Worm (Caenorhabditis elegans): ENCODE measurements around the gene ccm-2.
A peak's percentile ranks its signal among the peaks of the same experiment; 100 is the strongest.

Gene ccm-2

DNA sequence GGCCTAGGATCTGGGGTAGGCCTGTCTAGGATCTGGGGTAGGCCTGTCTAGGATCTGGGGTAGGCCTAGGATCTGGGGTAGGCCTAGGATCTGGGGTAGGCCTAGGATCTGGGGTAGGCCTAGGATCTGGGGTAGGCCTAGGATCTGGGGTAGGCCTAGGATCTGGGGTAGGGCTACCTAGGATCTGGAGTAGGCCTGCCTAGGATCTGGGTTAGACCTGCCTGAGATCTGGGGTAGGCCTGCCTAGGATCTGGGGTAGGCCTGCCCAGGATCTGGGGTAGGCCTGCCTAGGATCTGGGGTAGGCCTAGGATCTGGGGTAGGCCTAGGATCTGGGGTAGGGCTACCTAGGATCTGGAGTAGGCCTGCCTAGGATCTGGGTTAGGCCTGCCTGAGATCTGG lies 3.3 kb upstream of the ccm-2 start (continued):
- TF ChIP-seq nfyb-1 (GFP tag; IDR thresholded peaks at IDR 0.05), result peak; percentile 97
- TF ChIP-seq ceh-91 (GFP tag; IDR thresholded peaks at IDR 0.05), result peak; percentile 71

DNA sequence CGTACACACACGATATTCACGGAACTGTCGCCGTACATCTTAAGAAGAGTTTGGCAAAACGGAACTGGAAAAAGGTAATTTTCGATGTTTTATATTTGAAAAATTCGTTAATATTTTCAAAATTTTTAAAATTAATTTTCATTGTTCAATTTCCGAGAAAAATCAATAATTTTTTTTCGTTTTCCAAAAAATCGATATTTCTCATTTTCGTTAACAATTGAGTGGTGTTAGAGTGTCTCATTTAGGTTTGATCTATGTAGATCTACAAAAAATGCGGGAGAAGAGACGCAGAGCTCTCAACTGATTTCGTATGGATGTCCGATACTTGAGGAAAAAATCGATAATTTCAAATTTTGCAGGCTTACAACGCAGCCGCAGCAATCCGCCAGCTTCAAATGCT lies 1.3 kb upstream of the ccm-2 start:
- TF ChIP-seq madf-6 (GFP tag; IDR thresholded peaks at IDR 0.05) (no peak), attf-3 (GFP tag; conservative IDR thresholded peaks at IDR 0.05) (no peak), aptf-2 (GFP tag; conservative IDR thresholded peaks at IDR 0.05) (no peak), ztf-26 (tag; optimal IDR thresholded peaks at IDR 0.05) (no peak), F33H1.4 (GFP tag; IDR thresholded peaks at IDR 0.05) (no peak), lir-1 (GFP tag; conservative IDR thresholded peaks at IDR 0.05) (no peak), lsy-27 (tag; optimal IDR thresholded peaks at IDR 0.05; ENCODE audit: borderline replicate concordance, insufficient read depth) (no peak)

DNA sequence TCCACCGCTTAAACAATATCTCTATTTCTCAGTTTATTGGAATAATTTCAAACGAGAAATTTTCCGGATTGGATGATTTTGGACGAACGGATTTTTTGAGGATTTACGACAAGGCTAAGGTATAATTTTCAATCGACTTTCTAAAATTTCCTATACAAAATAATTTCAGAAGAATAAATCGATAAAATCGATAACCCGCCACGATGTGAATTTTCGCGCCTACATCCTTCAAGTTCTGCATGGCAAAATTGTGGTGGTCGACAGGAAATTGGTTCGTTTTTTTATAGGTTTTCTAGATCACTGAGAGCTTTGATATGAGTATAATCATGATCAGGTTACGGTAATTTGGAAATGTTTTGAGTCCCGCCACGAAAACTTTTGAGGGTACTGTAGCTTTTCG lies 544 bp downstream of the ccm-2 start:
- TF ChIP-seq D2030.7 (GFP tag; IDR thresholded peaks at IDR 0.05), result no peak
- TF ChIP-seq nhr-90 (tag; optimal IDR thresholded peaks at IDR 0.05), result no peak
- no peak for TF ChIP-seq T07F8.4 (tag; optimal IDR thresholded peaks at IDR 0.05)
- TF ChIP-seq ceh-91 (GFP tag; IDR thresholded peaks at IDR 0.05), result no peak
- TF ChIP-seq F57A8.1 (GFP tag; optimal IDR thresholded peaks at IDR 0.05), result no peak
- TF ChIP-seq rcor-1 (GFP tag; IDR thresholded peaks at IDR 0.05), result no peak
- TF ChIP-seq cebp-1 (GFP tag; IDR thresholded peaks at IDR 0.05), result no peak
- TF ChIP-seq cebp-1 (tag; optimal IDR thresholded peaks at IDR 0.05), result no peak
- no peak for TF ChIP-seq Y79H2A.3 (GFP tag; conservative IDR thresholded peaks at IDR 0.05)
- TF ChIP-seq him-1 (tag; optimal IDR thresholded peaks at IDR 0.05), result no peak
- TF ChIP-seq K11D2.4 (GFP tag; IDR thresholded peaks at IDR 0.05), result no peak
- TF ChIP-seq lin-54 (GFP tag; optimal IDR thresholded peaks at IDR 0.05), result no peak
- TF ChIP-seq Y95B8A.8 (GFP tag; IDR thresholded peaks at IDR 0.05), result no peak
- no peak for TF ChIP-seq lin-40 (tag; optimal IDR thresholded peaks at IDR 0.05)
- no peak for TF ChIP-seq nhr-179 (tag; optimal IDR thresholded peaks at IDR 0.05)

DNA sequence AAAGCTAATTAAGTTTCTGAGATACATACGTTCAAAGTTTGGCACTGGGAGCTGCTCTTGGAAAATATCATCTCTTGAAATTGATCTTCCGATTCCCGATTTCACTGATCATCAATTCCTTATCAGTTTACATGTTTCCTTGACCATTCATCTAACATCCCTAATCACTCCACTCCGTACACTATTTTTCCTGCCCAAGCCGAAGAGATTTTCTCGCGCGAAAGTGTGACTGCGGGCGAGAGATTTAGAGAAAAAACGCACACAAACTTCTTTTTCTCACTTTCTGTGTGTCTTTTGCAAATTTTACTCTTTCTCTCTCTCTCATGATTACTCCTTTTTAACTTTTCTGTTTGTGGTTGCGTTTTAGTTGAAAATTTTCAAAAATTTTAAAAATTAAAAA lies 2.7 kb downstream of the ccm-2 start:
- no peak for TF ChIP-seq Y95B8A.8 (GFP tag; IDR thresholded peaks at IDR 0.05)
- TF ChIP-seq lin-40 (tag; optimal IDR thresholded peaks at IDR 0.05), result peak; percentile 5
- no peak for TF ChIP-seq F57A8.1 (GFP tag; optimal IDR thresholded peaks at IDR 0.05)
- TF ChIP-seq cebp-1 (GFP tag; IDR thresholded peaks at IDR 0.05), result no peak
- TF ChIP-seq cebp-1 (tag; optimal IDR thresholded peaks at IDR 0.05), result peak; percentile 40
- TF ChIP-seq dpl-1 (GFP tag; optimal IDR thresholded peaks at IDR 0.05), result no peak
- TF ChIP-seq snpc-1.3 (tag; optimal IDR thresholded peaks at IDR 0.05; ENCODE audit: insufficient read depth), result no peak
- TF ChIP-seq hmg-1.2 (GFP tag; IDR thresholded peaks at IDR 0.05), result peak; percentile 71; the same call in 1 of the 2 replicates
- TF ChIP-seq somi-1 (GFP tag; optimal IDR thresholded peaks at IDR 0.05), result peak; percentile 13
- TF ChIP-seq lsy-27 (tag; optimal IDR thresholded peaks at IDR 0.05; ENCODE audit: borderline replicate concordance, insufficient read depth), result no peak
- no peak for TF ChIP-seq snpc-4 (GFP tag; optimal IDR thresholded peaks at IDR 0.05)
- peak in 2 of 4 experiments; percentile 50 to 62 for TF ChIP-seq snpc-4 (tag; optimal IDR thresholded peaks at IDR 0.05)
- TF ChIP-seq tbp1 (GFP tag; optimal IDR thresholded peaks at IDR 0.05), result peak; percentile 7
- peak; percentile 80 for TF ChIP-seq nhr-80 (tag; optimal IDR thresholded peaks at IDR 0.05)

DNA sequence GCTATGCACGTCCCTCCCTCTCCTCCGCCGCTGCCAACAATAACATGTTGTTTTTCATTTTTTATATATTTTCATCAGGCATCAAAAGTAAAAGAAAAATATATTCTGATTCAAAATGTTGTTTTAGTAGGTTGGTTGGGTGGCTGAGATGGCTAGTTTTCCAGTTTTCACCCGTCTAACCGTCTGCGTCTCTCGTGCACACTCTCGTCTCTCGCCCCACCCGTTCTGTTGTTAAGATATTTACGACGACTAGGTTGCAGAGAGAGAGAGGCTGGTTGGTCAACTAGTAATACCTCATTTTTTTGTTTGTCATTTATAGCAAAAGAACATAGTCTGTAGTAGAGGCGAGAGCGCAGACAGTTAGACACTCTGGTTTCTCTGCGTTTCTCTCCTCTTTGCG lies 4.2 kb downstream of the ccm-2 start:
- no peak for TF ChIP-seq madf-3 (GFP tag; IDR thresholded peaks at IDR 0.05)
- no peak for TF ChIP-seq dpff-1 (tag; optimal IDR thresholded peaks at IDR 0.05)
- TF ChIP-seq hmg-1.2 (GFP tag; IDR thresholded peaks at IDR 0.05), result peak; percentile 89
- no peak for TF ChIP-seq sdz-38 (tag; optimal IDR thresholded peaks at IDR 0.05)
- TF ChIP-seq fkh-3 (tag; optimal IDR thresholded peaks at IDR 0.05), result no peak
- 0 out of 2 replicates have a peak, but pooled peaks have one; percentile 19 for TF ChIP-seq mcd-1 (GFP tag; IDR thresholded peaks at IDR 0.05)

Measured in whole organism, young adult.